Worm (Caenorhabditis elegans) whole organism, L4/young adult: ENCODE measurements around the gene ttr-39.

Experiments
- W03F9.2 ChIP-seq: fragments of 150-350 bp; optimal IDR thresholded peaks from 2 replicates; lab custom pipeline; 2014; ENCODE audit warnings: missing biosample characterization, missing genetic modification characterization
- dao-5 ChIP-seq: sonication (generic microtip); optimal IDR thresholded peaks from 2 replicates; lab custom pipeline; 2016; ENCODE audit warnings: missing genotype, missing genetic modification characterization, moderate library complexity, missing compliant biosample characterization
- him-1 ChIP-seq: sonication (generic microtip); optimal IDR thresholded peaks from 2 replicates; lab custom pipeline; 2016; ENCODE audit warnings: missing genotype, missing genetic modification reagents, missing genetic modification characterization, missing compliant biosample characterization

ce11 chrIV:10122205-10122604, 32.5 kb upstream of the ttr-39 start, which contains the start of gene irld-21:
- no peak for TF ChIP-seq him-1
- no peak for TF ChIP-seq dao-5 (tag; lab: Kevin White, UChicago)
- TF ChIP-seq W03F9.2: no peak
